Fruit fly (Drosophila melanogaster) whole organism, wandering third instar larva: ENCODE results near the gene Lint-O.

Experiments
- Abd-B ChIP-seq: fragments of >200 bp; optimal IDR thresholded peaks from 2 replicates; lab custom pipeline; 2017; ENCODE audit warnings: missing biosample characterization, missing genetic modification characterization
- CrebA ChIP-seq: fragments of 200-800 bp; sonication (Bioruptor generic); optimal IDR thresholded peaks from 2 replicates; lab custom pipeline; 2016; ENCODE audit warnings: missing biosample characterization, mild to moderate bottlenecking, missing genetic modification characterization, borderline replicate concordance
- Dfd ChIP-seq: fragments of >200 bp; optimal IDR thresholded peaks from 2 replicates; lab custom pipeline; 2017; ENCODE audit warnings: missing biosample characterization, missing genetic modification characterization
- GATAd ChIP-seq: sonication (Bioruptor generic); optimal IDR thresholded peaks from 2 replicates; lab custom pipeline; 2016; ENCODE audit warnings: missing biosample characterization, missing genetic modification characterization
- HLH106 ChIP-seq: fragments of 200-800 bp; optimal IDR thresholded peaks from 3 replicates; lab custom pipeline; 2019; ENCODE audit warnings: missing biosample characterization, mild to moderate bottlenecking, missing genetic modification characterization, moderate library complexity
- Hnf4 ChIP-seq: fragments of 200-800 bp; sonication (Bioruptor generic); optimal IDR thresholded peaks from 2 replicates; lab custom pipeline; 2016; ENCODE audit warnings: missing biosample characterization, mild to moderate bottlenecking, missing genetic modification characterization
- Hr78 ChIP-seq: fragments of >200 bp; optimal IDR thresholded peaks from 2 replicates; lab custom pipeline; 2017; ENCODE audit warnings: missing biosample characterization, missing genetic modification characterization
- Hr83 ChIP-seq: fragments of 200-300 bp; sonication (Bioruptor generic); optimal IDR thresholded peaks from 2 replicates; lab custom pipeline; 2016; ENCODE audit warnings: missing biosample characterization, mild to moderate bottlenecking, missing genetic modification characterization, moderate library complexity; ENCODE audit not compliant: poor library complexity, severe bottlenecking
- Jra ChIP-seq: sonication (Bioruptor generic); optimal IDR thresholded peaks from 2 replicates; lab custom pipeline; 2016; ENCODE audit warnings: missing biosample characterization, missing genetic modification characterization
- Mio ChIP-seq: sonication (Bioruptor generic); optimal IDR thresholded peaks from 2 replicates; lab custom pipeline; 2016; ENCODE audit warnings: missing biosample characterization, missing genetic modification characterization
- N ChIP-seq: fragments of >200 bp; optimal IDR thresholded peaks from 2 replicates; lab custom pipeline; 2018; ENCODE audit warnings: missing biosample characterization, missing external identifiers, missing genetic modification characterization
- OdsH ChIP-seq: fragments of 200-800 bp; sonication (Bioruptor generic); optimal IDR thresholded peaks from 2 replicates; lab custom pipeline; 2016; ENCODE audit warnings: missing biosample characterization, mild to moderate bottlenecking, missing genetic modification characterization
- Rel ChIP-seq, 2 experiments: fragments of 200-800 bp; sonication (Bioruptor generic) in 1 of 2; optimal IDR thresholded peaks; 2 replicates in 1 of 2; 3 replicates in 1 of 2; lab custom pipeline; 2016 to 2019; ENCODE audit warnings: mild to moderate bottlenecking in 2 of 2, missing biosample characterization in 2 of 2, missing genetic modification characterization in 2 of 2, moderate library complexity in 1 of 2
- Sp1 ChIP-seq: fragments of 200-800 bp; sonication (Bioruptor generic); optimal IDR thresholded peaks from 3 replicates; lab custom pipeline; 2019; ENCODE audit warnings: missing biosample characterization, mild to moderate bottlenecking, missing genetic modification characterization, moderate library complexity
- br ChIP-seq: fragments of 200-800 bp; sonication (Bioruptor generic); optimal IDR thresholded peaks from 2 replicates; lab custom pipeline; 2016; ENCODE audit warnings: missing biosample characterization, missing genetic modification characterization
- dl ChIP-seq, 2 experiments: fragments of 175-275, 200-275 bp in 1 of 2; fragments of 200-275 bp in 1 of 2; sonication (Bioruptor generic); optimal IDR thresholded peaks; lab custom pipeline; 2018; ENCODE audit warnings: mild to moderate bottlenecking in 2 of 2, missing biosample characterization in 2 of 2, missing genetic modification characterization in 2 of 2, moderate library complexity in 2 of 2; ENCODE audit not compliant: partially characterized antibody in 2 of 2, insufficient read depth in 1 of 2
- dmrt93B ChIP-seq: fragments of 200-800 bp; sonication (Bioruptor generic); optimal IDR thresholded peaks from 2 replicates; lab custom pipeline; 2018; ENCODE audit warnings: missing biosample characterization, mild to moderate bottlenecking, missing genetic modification characterization
- dsf ChIP-seq: sonication (Bioruptor generic); optimal IDR thresholded peaks from 2 replicates; lab custom pipeline; 2016; ENCODE audit warnings: missing biosample characterization, missing genetic modification characterization, borderline replicate concordance
- ey ChIP-seq: fragments of 200-800 bp; sonication (Bioruptor generic); optimal IDR thresholded peaks from 2 replicates; lab custom pipeline; 2016; ENCODE audit warnings: missing biosample characterization, missing genetic modification characterization
- fru ChIP-seq: fragments of 200-800 bp; sonication (Bioruptor generic); optimal IDR thresholded peaks from 3 replicates; lab custom pipeline; 2016; ENCODE audit warnings: missing biosample characterization, mild to moderate bottlenecking, missing genetic modification characterization
- jim ChIP-seq: fragments of 175-275, 200-325 bp; sonication (Bioruptor generic); optimal IDR thresholded peaks from 2 replicates; lab custom pipeline; 2016; ENCODE audit warnings: missing biosample characterization, mild to moderate bottlenecking, missing genetic modification characterization
- psq ChIP-seq: fragments of 200-800 bp; sonication (Bioruptor generic); optimal IDR thresholded peaks from 3 replicates; lab custom pipeline; 2017; ENCODE audit warnings: missing biosample characterization, mild to moderate bottlenecking, missing genetic modification characterization, moderate library complexity
- rgr ChIP-seq: fragments of 200-800 bp; sonication (Bioruptor generic); optimal IDR thresholded peaks from 3 replicates; lab custom pipeline; 2016; ENCODE audit warnings: missing biosample characterization, mild to moderate bottlenecking, missing genetic modification characterization
- sage ChIP-seq: fragments of 200-800 bp; sonication (Bioruptor generic); optimal IDR thresholded peaks from 2 replicates; lab custom pipeline; 2016; ENCODE audit warnings: missing biosample characterization, mild to moderate bottlenecking, missing genetic modification characterization
- usp ChIP-seq: fragments of >200 bp; optimal IDR thresholded peaks from 2 replicates; lab custom pipeline; 2017; ENCODE audit warnings: missing biosample characterization, missing genetic modification characterization
- woc ChIP-seq: sonication (Bioruptor generic); optimal IDR thresholded peaks from 2 replicates; lab custom pipeline; 2016; ENCODE audit warnings: missing biosample characterization, mild to moderate bottlenecking, missing genetic modification characterization

Gene Lint-O

dm6 chrX:2681601-2682000 lies 16.9 kb upstream of the Lint-O start, which contains the start of gene HLH3B:
Gene HLH3B (minus strand): TSS chrX:2681723.
- no peak for TF ChIP-seq ey
- no peak for TF ChIP-seq Hr78
- no peak for TF ChIP-seq OdsH
- no peak for TF ChIP-seq Abd-B (GFP tag; lab: Kevin White, UChicago)
- TF ChIP-seq Hr83, result no peak
- TF ChIP-seq CrebA (GFP tag; lab: Kevin White, UChicago), result no peak
- TF ChIP-seq dl (GFP tag; optimal IDR thresholded peaks at IDR 0.05; lab: Kevin White, UChicago; ENCODE audit: insufficient read depth in 1 of 2, partially characterized antibody in 2 of 2), result no peak
- no peak for TF ChIP-seq Dfd (GFP tag; lab: Kevin White, UChicago)
- TF ChIP-seq fru, result no peak
- TF ChIP-seq rgr (GFP tag; lab: Kevin White, UChicago), result no peak
- TF ChIP-seq br, result no peak
- TF ChIP-seq HLH106 (tag; lab: Kevin White, UChicago), result no peak
- TF ChIP-seq dsf, result no peak
- TF ChIP-seq woc (GFP tag; lab: Kevin White, UChicago), result no peak

- no peak for TF ChIP-seq Hnf4 (GFP tag; lab: Kevin White, UChicago)
Observed at dm6 chrX:2682832-2683231, 15.7 kb upstream of the Lint-O start, which contains the start of gene CG2652. Gene CG2652 (minus strand): TSS chrX:2682932.

dm6 chrX:2683926-2684325 lies 14.6 kb upstream of the Lint-O start:
- TF ChIP-seq Abd-B (GFP tag; lab: Kevin White, UChicago) (no peak), dsf (no peak), woc (GFP tag; lab: Kevin White, UChicago) (no peak), dmrt93B (GFP tag; lab: Kevin White, UChicago) (no peak), psq (GFP tag; lab: Kevin White, UChicago) (no peak), jim (GFP tag; lab: Kevin White, UChicago) (no peak), CrebA (GFP tag; lab: Kevin White, UChicago) (no peak), HLH106 (tag; lab: Kevin White, UChicago) (no peak)

dm6 chrX:2684442-2684841 lies 14.1 kb upstream of the Lint-O start:
- TF ChIP-seq Rel (GFP tag; optimal IDR thresholded peaks at IDR 0.05; lab: Kevin White, UChicago) (no peak), Rel (tag; optimal IDR thresholded peaks at IDR 0.05; lab: Kevin White, UChicago) (peak; percentile 54), usp (GFP tag; lab: Kevin White, UChicago) (no peak)

dm6 chrX:2685022-2685421 lies 13.5 kb upstream of the Lint-O start:
- TF ChIP-seq fru (no peak), Sp1 (no peak), Hr83 (no peak), Rel (GFP tag; optimal IDR thresholded peaks at IDR 0.05; lab: Kevin White, UChicago) (no peak), Rel (tag; optimal IDR thresholded peaks at IDR 0.05; lab: Kevin White, UChicago) (peak; percentile 55)
- TF ChIP-seq, all 38 proteins: peak for 1

dm6 chrX:2685580-2685979 lies 12.9 kb upstream of the Lint-O start, which contains the start of gene per:
Gene per (plus strand): TSS chrX:2685580.
- TF ChIP-seq Mio (GFP tag; lab: Kevin White, UChicago), result no peak
- no peak for TF ChIP-seq woc (GFP tag; lab: Kevin White, UChicago)
- no peak for TF ChIP-seq usp (GFP tag; lab: Kevin White, UChicago)
- TF ChIP-seq Abd-B (GFP tag; lab: Kevin White, UChicago), result no peak
- no peak for TF ChIP-seq rgr (GFP tag; lab: Kevin White, UChicago)
- TF ChIP-seq dmrt93B (GFP tag; lab: Kevin White, UChicago), result no peak
- TF ChIP-seq sage (GFP tag; lab: Kevin White, UChicago), result no peak
- TF ChIP-seq Rel (GFP tag; optimal IDR thresholded peaks at IDR 0.05; lab: Kevin White, UChicago), result no peak
- no peak for TF ChIP-seq Rel (tag; optimal IDR thresholded peaks at IDR 0.05; lab: Kevin White, UChicago)
- TF ChIP-seq ey, result no peak
- TF ChIP-seq HLH106 (tag; lab: Kevin White, UChicago), result no peak
- TF ChIP-seq Dfd (GFP tag; lab: Kevin White, UChicago), result no peak
- no peak for TF ChIP-seq N (GFP tag; lab: Kevin White, UChicago)
- TF ChIP-seq GATAd (GFP tag; lab: Kevin White, UChicago), result no peak
- no peak for TF ChIP-seq fru
- no peak for TF ChIP-seq jim (GFP tag; lab: Kevin White, UChicago)
- TF ChIP-seq Jra (GFP tag; lab: Kevin White, UChicago), result no peak
